Worm (Caenorhabditis elegans) whole organism, L4 larva: ENCODE data around the gene B0303.14.
A peak's percentile ranks its signal among the peaks of the same experiment; 100 is the strongest.

Experiments used
- F10B5.3 ChIP-seq: sonication (generic microtip); optimal IDR thresholded peaks from 2 replicates; lab custom pipeline; 2016; ENCODE audit warnings: mild to moderate bottlenecking, missing genetic modification characterization, missing compliant biosample characterization
- F44E2.7 ChIP-seq: fragments of 200-800 bp; sonication (Bioruptor generic); IDR thresholded peaks from 2 replicates; pipeline ENCODE4 v2.1.2; 2022; ENCODE audit warnings: missing genetic modification characterization, missing compliant biosample characterization
- ZK546.5 ChIP-seq, 2 experiments: sonication (generic microtip); optimal IDR thresholded peaks; 2 replicates each; lab custom pipeline; 2017; ENCODE audit warnings: missing biosample characterization in 2 of 2, missing genetic modification characterization in 2 of 2
- aha-1 ChIP-seq: fragments of 150-350 bp; peaks from one replicate; lab custom pipeline; 2014; ENCODE audit warnings: missing biosample characterization, missing genetic modification characterization
- ama-1 ChIP-seq: fragments of 150-350 bp; optimal IDR thresholded peaks from 2 replicates; lab custom pipeline; 2014; ENCODE audit warnings: inconsistent platforms, mixed read lengths
- ceh-44 ChIP-seq: fragments of 200-800 bp; sonication (Bioruptor generic); IDR thresholded peaks from 2 replicates; pipeline ENCODE4 v1.3.6; 2022; ENCODE audit warnings: missing genetic modification reagents, missing genetic modification characterization, missing compliant biosample characterization
- daf-16 ChIP-seq, 3 experiments: sonication (generic microtip); optimal IDR thresholded peaks; 2 replicates each; lab custom pipeline; 2016 to 2017; ENCODE audit warnings: missing genetic modification characterization in 3 of 3, missing genetic modification reagents in 3 of 3, mild to moderate bottlenecking in 2 of 3, missing compliant biosample characterization in 2 of 3, missing biosample characterization in 1 of 3, moderate library complexity in 1 of 3
- daf-8 ChIP-seq: fragments of 200-800 bp; sonication (Bioruptor generic); IDR thresholded peaks from 2 replicates; pipeline ENCODE4 v1.3.6; 2022; ENCODE audit warnings: missing genetic modification characterization, missing compliant biosample characterization
- dpl-1 ChIP-seq: fragments of 150-350 bp; optimal IDR thresholded peaks from 2 replicates; lab custom pipeline; 2014; ENCODE audit warnings: missing biosample characterization, missing genetic modification reagents, missing genetic modification characterization
- duxl-1 ChIP-seq: sonication (generic microtip); optimal IDR thresholded peaks from 2 replicates; lab custom pipeline; 2016; ENCODE audit warnings: mild to moderate bottlenecking, missing genetic modification characterization, moderate library complexity, missing compliant biosample characterization; ENCODE audit not compliant: poor library complexity
- dve-1 ChIP-seq: sonication (generic microtip); optimal IDR thresholded peaks from 2 replicates; lab custom pipeline; 2017; ENCODE audit warnings: antibody characterized with exemption, mild to moderate bottlenecking, missing genetic modification characterization, missing compliant biosample characterization; ENCODE audit not compliant: insufficient read depth
- egl-43 ChIP-seq: fragments of 200-800 bp; sonication (Bioruptor generic); IDR thresholded peaks from 2 replicates; pipeline ENCODE4 v1.3.6; 2022; ENCODE audit warnings: missing genetic modification reagents, missing genetic modification characterization, missing compliant biosample characterization
- hif-1 ChIP-seq, 2 experiments: sonication (generic microtip); optimal IDR thresholded peaks; 2 replicates each; lab custom pipeline; 2016 to 2017; ENCODE audit warnings: missing compliant biosample characterization in 2 of 2, missing genetic modification characterization in 2 of 2, missing genetic modification reagents in 2 of 2, missing genotype in 2 of 2, mild to moderate bottlenecking in 1 of 2
- hlh-30 ChIP-seq: sonication (generic microtip); optimal IDR thresholded peaks from 2 replicates; lab custom pipeline; 2017; ENCODE audit warnings: antibody characterized with exemption, mild to moderate bottlenecking, missing genetic modification characterization, missing compliant biosample characterization; ENCODE audit not compliant: insufficient read depth
- lin-1 ChIP-seq: fragments of 200-800 bp; sonication (Bioruptor generic); IDR thresholded peaks from 2 replicates; pipeline ENCODE4 v1.3.6; 2022; ENCODE audit warnings: missing genetic modification reagents, missing genetic modification characterization, missing compliant biosample characterization
- lin-13 ChIP-seq: fragments of 150-350 bp; optimal IDR thresholded peaks from 2 replicates; lab custom pipeline; 2014; ENCODE audit warnings: missing biosample characterization, missing genetic modification reagents, missing genetic modification characterization
- lin-15B ChIP-seq: fragments of 150-350 bp; sonication (generic microtip); optimal IDR thresholded peaks from 3 replicates; lab custom pipeline; 2014; ENCODE audit warnings: missing biosample characterization, missing genetic modification characterization
- lin-29 ChIP-seq: fragments of 200-800 bp; sonication (Bioruptor generic); IDR thresholded peaks from 2 replicates; pipeline ENCODE4 v1.3.6; 2022; ENCODE audit warnings: missing genetic modification reagents, missing genetic modification characterization, missing compliant biosample characterization
- lin-38 ChIP-seq: fragments of 200-800 bp; sonication (Bioruptor generic); IDR thresholded peaks from 2 replicates; pipeline ENCODE4 v1.3.6; 2022; ENCODE audit warnings: missing genetic modification reagents, missing genetic modification characterization, missing compliant biosample characterization
- lin-39 ChIP-seq: fragments of 150-350 bp; optimal IDR thresholded peaks from 2 replicates; lab custom pipeline; 2014; ENCODE audit warnings: missing biosample characterization, missing genetic modification reagents, missing genetic modification characterization
- lsy-2 ChIP-seq, 2 experiments: fragments of 150-350 bp in 1 of 2; sonication (generic microtip) in 1 of 2; optimal IDR thresholded peaks; 2 replicates each; lab custom pipeline; 2014 to 2017; ENCODE audit warnings: missing biosample characterization in 2 of 2, missing genetic modification characterization in 2 of 2
- madf-9 ChIP-seq: fragments of 200-800 bp; sonication (Bioruptor generic); conservative IDR thresholded peaks from 2 replicates; pipeline ENCODE4 v1.3.6; 2022; ENCODE audit warnings: missing genetic modification reagents, missing genetic modification characterization, missing compliant biosample characterization
- mdl-1 ChIP-seq, 2 experiments: fragments of 150-350 bp in 1 of 2; sonication (generic microtip) in 1 of 2; optimal IDR thresholded peaks; 2 replicates each; lab custom pipeline; 2014 to 2017; ENCODE audit warnings: missing biosample characterization in 2 of 2, missing genetic modification characterization in 2 of 2
- mes-2 ChIP-seq: sonication (generic microtip); optimal IDR thresholded peaks from 2 replicates; lab custom pipeline; 2016; ENCODE audit warnings: missing genotype, mild to moderate bottlenecking, missing genetic modification characterization, missing compliant biosample characterization; ENCODE audit not compliant: poor library complexity, severe bottlenecking
- mxl-2 ChIP-seq: fragments of 200-800 bp; sonication (Bioruptor generic); conservative IDR thresholded peaks from 2 replicates; pipeline ENCODE4 v1.3.6; 2022; ENCODE audit warnings: missing genetic modification reagents, missing genetic modification characterization, missing compliant biosample characterization
- mxl-3 ChIP-seq: fragments of 200-800 bp; sonication (Bioruptor generic); optimal IDR thresholded peaks from 2 replicates; lab custom pipeline; 2018; ENCODE audit warnings: mild to moderate bottlenecking, missing genetic modification characterization, missing compliant biosample characterization
- nhr-237 ChIP-seq: sonication (generic microtip); optimal IDR thresholded peaks from 2 replicates; lab custom pipeline; 2017; ENCODE audit warnings: missing biosample characterization, missing genetic modification characterization
- nhr-25 ChIP-seq: sonication (generic microtip); optimal IDR thresholded peaks from 2 replicates; lab custom pipeline; 2017; ENCODE audit warnings: missing genetic modification characterization, mild to moderate bottlenecking, missing compliant biosample characterization, antibody characterized with exemption, moderate library complexity, borderline replicate concordance; ENCODE audit not compliant: insufficient read depth
- nhr-28 ChIP-seq: fragments of 150-350 bp; optimal IDR thresholded peaks from 2 replicates; lab custom pipeline; 2014; ENCODE audit warnings: missing biosample characterization, missing genetic modification characterization
- nhr-48 ChIP-seq: sonication (generic microtip); optimal IDR thresholded peaks from 2 replicates; lab custom pipeline; 2016; ENCODE audit warnings: mild to moderate bottlenecking, missing genetic modification characterization, missing compliant biosample characterization
- nhr-6 ChIP-seq: fragments of 150-350 bp; optimal IDR thresholded peaks from 2 replicates; lab custom pipeline; 2014; ENCODE audit warnings: missing biosample characterization, missing genetic modification characterization
- pha-4 ChIP-seq, 2 experiments: fragments of 150-350 bp in 1 of 2; fragments of 200-800 bp in 1 of 2; sonication (Bioruptor generic) in 1 of 2; IDR thresholded peaks in 1 of 2; optimal IDR thresholded peaks in 1 of 2; 2 replicates each; pipeline versions ENCODE4 v1.3.6 to Lab custom; 2014 to 2022; ENCODE audit warnings: missing genetic modification characterization in 2 of 2, missing genetic modification reagents in 2 of 2, missing biosample characterization in 1 of 2, missing compliant biosample characterization in 1 of 2
- skn-1 ChIP-seq: fragments of 150-350 bp; optimal IDR thresholded peaks from 2 replicates; lab custom pipeline; 2014; ENCODE audit warnings: missing biosample characterization, missing genetic modification characterization
- snpc-1.2 ChIP-seq: fragments of 200-800 bp; sonication (Bioruptor generic); IDR thresholded peaks from 2 replicates; pipeline ENCODE4 v1.3.6; 2022; ENCODE audit warnings: missing genetic modification reagents, missing genetic modification characterization, missing compliant biosample characterization
- tag-97 ChIP-seq: fragments of 200-800 bp; sonication (Bioruptor generic); IDR thresholded peaks from 2 replicates; pipeline ENCODE4 v1.3.6; 2022; ENCODE audit warnings: missing genetic modification characterization, missing compliant biosample characterization
- tra-1 ChIP-seq: fragments of 200-800 bp; sonication (Bioruptor generic); IDR thresholded peaks from 2 replicates; pipeline ENCODE4 v1.3.6; 2022; ENCODE audit warnings: missing genetic modification reagents, missing genetic modification characterization, missing compliant biosample characterization
- unc-130 ChIP-seq: sonication (generic microtip); optimal IDR thresholded peaks from 2 replicates; lab custom pipeline; 2016; ENCODE audit warnings: missing genetic modification reagents, missing genetic modification characterization, missing compliant biosample characterization
- vab-7 ChIP-seq: fragments of 200-800 bp; sonication (Bioruptor generic); IDR thresholded peaks from 2 replicates; pipeline ENCODE4 v1.3.6; 2022; ENCODE audit warnings: missing genetic modification reagents, missing genetic modification characterization, missing compliant biosample characterization
- zip-2 ChIP-seq: fragments of 150-350 bp; optimal IDR thresholded peaks from 2 replicates; lab custom pipeline; 2014; ENCODE audit warnings: missing biosample characterization, missing genetic modification characterization
- ztf-11 ChIP-seq: fragments of 150-350 bp; optimal IDR thresholded peaks from 2 replicates; lab custom pipeline; 2014; ENCODE audit warnings: missing biosample characterization, missing genetic modification characterization

Gene B0303.14

ce11 chrIII:8712968-8713367 is 3.0 kb downstream of the B0303.14 start:
- peak; percentile 37 for TF ChIP-seq nhr-28 (tag; lab: Kevin White, UChicago)
- TF ChIP-seq ztf-11, result no peak
- peak; percentile 18 for TF ChIP-seq hlh-30 (tag; lab: Kevin White, UChicago)
- TF ChIP-seq vab-7 (GFP tag; lab: Robert Waterston, UW), result no peak
- no peak for TF ChIP-seq F44E2.7 (GFP tag; lab: Robert Waterston, UW)

- no peak for TF ChIP-seq mxl-3 (GFP tag; lab: Kevin White, UChicago)
- TF ChIP-seq aha-1 (tag; lab: Kevin White, UChicago), result peak; percentile 18
- TF ChIP-seq, all 104 proteins: peak for 1
Measured at ce11 chrIII:8710310-8710709, 5.7 kb downstream of the B0303.14 start, which contains the start of gene B0303.11. TSS of gene B0303.11 (minus strand) at chrIII:8710410.

ce11 chrIII:8709735-8710134 is 6.2 kb downstream of the B0303.14 start:
- peak; percentile 42 for TF ChIP-seq nhr-48 (tag; lab: Kevin White, UChicago)
- TF ChIP-seq lin-29 (GFP tag; lab: Robert Waterston, UW), result no peak
- peak; percentile 26 for TF ChIP-seq nhr-28 (tag; lab: Kevin White, UChicago)

- TF ChIP-seq ZK546.5 (tag; optimal IDR thresholded peaks at IDR 0.05; lab: Kevin White, UChicago) (no peak), zip-2 (no peak), hif-1 (tag; optimal IDR thresholded peaks at IDR 0.05; lab: Kevin White, UChicago) (no peak), nhr-237 (tag; lab: Kevin White, UChicago) (no peak), madf-9 (GFP tag; lab: Robert Waterston, UW) (no peak), daf-8 (GFP tag; lab: Robert Waterston, UW) (no peak), daf-16 (GFP tag; optimal IDR thresholded peaks at IDR 0.05; lab: Kevin White, UChicago) (no peak), daf-16 (tag; optimal IDR thresholded peaks at IDR 0.05; lab: Kevin White, UChicago) (no peak), tra-1 (GFP tag; lab: Robert Waterston, UW) (no peak), F44E2.7 (GFP tag; lab: Robert Waterston, UW) (no peak), snpc-1.2 (GFP tag; lab: Robert Waterston, UW) (no peak), duxl-1 (tag; lab: Kevin White, UChicago) (no peak), mxl-2 (GFP tag; lab: Robert Waterston, UW) (no peak), lin-15B (no peak), egl-43 (GFP tag; lab: Robert Waterston, UW) (no peak), lin-39 (no peak), lin-1 (GFP tag; lab: Robert Waterston, UW) (no peak), F10B5.3 (tag; lab: Kevin White, UChicago) (no peak), tag-97 (GFP tag; lab: Robert Waterston, UW) (no peak), vab-7 (GFP tag; lab: Robert Waterston, UW) (no peak)
Measured at ce11 chrIII:8704765-8705164, 11.2 kb downstream of the B0303.14 start, which contains the start of gene B0303.16. TSS of gene B0303.16 (plus strand) at chrIII:8705065.

DNA sequence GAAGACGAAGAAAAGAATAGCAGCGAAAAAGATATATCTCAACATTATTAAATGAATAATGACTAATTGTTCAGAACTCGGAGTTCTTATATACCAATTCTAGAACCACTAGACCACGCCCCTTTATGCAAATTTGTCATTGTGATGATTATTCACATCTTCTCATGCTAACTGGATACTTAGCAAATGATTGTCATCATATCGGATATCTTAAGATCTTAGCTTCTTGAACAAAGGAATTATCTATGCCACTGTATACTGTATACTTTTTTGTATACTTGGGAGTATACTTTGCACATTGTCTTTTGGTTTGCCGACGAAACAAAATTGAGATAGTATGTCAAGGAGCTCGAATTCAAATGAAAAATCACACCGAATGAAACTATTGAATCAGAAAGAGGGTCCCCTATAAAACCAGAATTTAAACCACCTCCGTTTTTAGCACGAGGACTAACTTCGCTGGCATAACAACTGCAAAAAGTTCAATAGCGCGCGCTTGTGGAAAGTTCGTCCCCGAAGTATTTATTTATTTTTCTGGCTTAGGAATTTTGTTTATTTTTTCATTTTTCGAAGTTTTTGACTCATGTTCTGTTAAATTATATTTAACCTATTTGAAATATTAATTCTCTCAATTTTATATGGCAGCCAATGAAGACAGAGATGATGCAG is 15.6 kb downstream of the B0303.14 start, which contains the start of the genes sdz-1 and vps-33.1:
TSS of gene sdz-1 (minus strand) at position 51 of the 669 bp plus-strand sequence.
TSS of gene vps-33.1 (plus strand) at position 639 of the 669 bp plus-strand sequence.
- TF ChIP-seq pha-4 (GFP tag; IDR thresholded peaks at IDR 0.05; lab: Robert Waterston, UW) (no peak), pha-4 (tag; optimal IDR thresholded peaks at IDR 0.05; lab: Kevin White, UChicago) (peak; percentile 21), dpl-1 (GFP tag; lab: Kevin White, UChicago) (peak; percentile 77), nhr-28 (tag; lab: Kevin White, UChicago) (peak; percentile 4), dve-1 (peak; percentile 18), unc-130 (GFP tag; lab: Kevin White, UChicago) (peak; percentile 62), mes-2 (tag; lab: Kevin White, UChicago) (peak; percentile 96), lsy-2 (tag; optimal IDR thresholded peaks at IDR 0.05; lab: Kevin White, UChicago) (peak in 1 of 2 experiments; percentile 67), lin-38 (peak; percentile 73), nhr-6 (peak; percentile 80), nhr-237 (tag; lab: Kevin White, UChicago) (no peak), F44E2.7 (GFP tag; lab: Robert Waterston, UW) (no peak), nhr-25 (tag; lab: Kevin White, UChicago) (no peak), hlh-30 (tag; lab: Kevin White, UChicago) (peak; percentile 81), skn-1 (tag; lab: Kevin White, UChicago) (no peak), lin-13 (GFP tag; lab: Kevin White, UChicago) (no peak), mdl-1 (tag; optimal IDR thresholded peaks at IDR 0.05; lab: Kevin White, UChicago) (peak in 1 of 2 experiments; percentile 35), hif-1 (tag; optimal IDR thresholded peaks at IDR 0.05; lab: Kevin White, UChicago) (peak in 1 of 2 experiments; percentile 60), ceh-44 (GFP tag; lab: Robert Waterston, UW) (no peak), ama-1 (no peak)
